Worm (Caenorhabditis elegans) whole organism, L2 larva: ENCODE data around the gene srx-29.

Experiments
- ama-1 ChIP-seq: fragments of 150-350 bp; optimal IDR thresholded peaks from 2 replicates; lab custom pipeline; 2018; ENCODE audit warnings: inconsistent platforms
- ceh-16 ChIP-seq: fragments of 150-350 bp; optimal IDR thresholded peaks from 2 replicates; lab custom pipeline; 2014; ENCODE audit warnings: missing biosample characterization, missing genetic modification characterization
- fos-1 ChIP-seq: fragments of 150-350 bp; optimal IDR thresholded peaks from 2 replicates; lab custom pipeline; 2014; ENCODE audit warnings: missing biosample characterization, missing genetic modification characterization
- lin-13 ChIP-seq: fragments of 150-350 bp; optimal IDR thresholded peaks from 2 replicates; lab custom pipeline; 2014; ENCODE audit warnings: missing biosample characterization, missing genetic modification reagents, missing genetic modification characterization
- mdl-1 ChIP-seq, 2 experiments: fragments of 150-350 bp in 1 of 2; sonication (generic microtip) in 1 of 2; optimal IDR thresholded peaks; 2 replicates each; lab custom pipeline; 2017; ENCODE audit warnings: missing biosample characterization in 2 of 2, missing genetic modification characterization in 2 of 2
- nhr-10 ChIP-seq: sonication (generic microtip); optimal IDR thresholded peaks from 2 replicates; lab custom pipeline; 2017; ENCODE audit warnings: missing biosample characterization, missing genetic modification characterization
- nhr-11 ChIP-seq: fragments of 150-350 bp; optimal IDR thresholded peaks from 2 replicates; lab custom pipeline; 2014; ENCODE audit warnings: missing biosample characterization, missing genetic modification characterization
- nhr-23 ChIP-seq: fragments of 150-350 bp; optimal IDR thresholded peaks from 2 replicates; lab custom pipeline; 2014; ENCODE audit warnings: missing biosample characterization, missing genetic modification reagents, missing genetic modification characterization
- nhr-25 ChIP-seq: fragments of 150-350 bp; sonication (generic microtip); optimal IDR thresholded peaks from 3 replicates; lab custom pipeline; 2014; ENCODE audit warnings: missing biosample characterization, missing genetic modification characterization
- nhr-6 ChIP-seq: fragments of 150-350 bp; optimal IDR thresholded peaks from 2 replicates; lab custom pipeline; 2014; ENCODE audit warnings: missing biosample characterization, missing genetic modification characterization
- unc-39 ChIP-seq: fragments of 150-350 bp; optimal IDR thresholded peaks from 2 replicates; lab custom pipeline; 2014; ENCODE audit warnings: missing biosample characterization, missing genetic modification characterization
- unc-62 ChIP-seq: fragments of 150-350 bp; optimal IDR thresholded peaks from 2 replicates; lab custom pipeline; 2014; ENCODE audit warnings: missing biosample characterization, missing genetic modification reagents, missing genetic modification characterization
- ztf-4 ChIP-seq: fragments of 150-350 bp; optimal IDR thresholded peaks from 2 replicates; lab custom pipeline; 2014; ENCODE audit warnings: missing biosample characterization, missing genetic modification characterization

ce11 chrV:15693682-15694081 is 4.3 kb downstream of the srx-29 start, which contains the start of gene nhr-198:
- TF ChIP-seq unc-62 (GFP tag; lab: Kevin White, UChicago) = no peak
- no peak for TF ChIP-seq lin-13 (GFP tag; lab: Kevin White, UChicago)
- TF ChIP-seq nhr-23 (tag; lab: Kevin White, UChicago) = no peak
- no peak for TF ChIP-seq unc-39 (tag; lab: Kevin White, UChicago)
- no peak for TF ChIP-seq nhr-11
- no peak for TF ChIP-seq mdl-1 (tag; optimal IDR thresholded peaks at IDR 0.05; lab: Kevin White, UChicago)
- TF ChIP-seq nhr-10 (tag; lab: Kevin White, UChicago) = no peak
- TF ChIP-seq fos-1 (tag; lab: Kevin White, UChicago) = no peak
- TF ChIP-seq ceh-16 (tag; lab: Kevin White, UChicago) = no peak
- TF ChIP-seq ama-1 (lab: Kevin White, UChicago) = no peak
- no peak for TF ChIP-seq ztf-4 (tag; lab: Kevin White, UChicago)
- TF ChIP-seq nhr-25 (tag; lab: Kevin White, UChicago) = no peak
- TF ChIP-seq nhr-6 (tag; lab: Kevin White, UChicago) = no peak
